Worm (Caenorhabditis elegans): ENCODE results near the gene T23F6.5.
A peak's percentile ranks its signal among the peaks of the same experiment; 100 is the strongest.

T23F6.5 gene

ce11 chrIV:12710996-12711395, 30.3 kb downstream of the T23F6.5 start, which contains the start of gene C27D8.2:
C27D8.2 (plus strand) TSS chrIV:12711217.
- TF ChIP-seq lin-39 (tag; optimal IDR thresholded peaks at IDR 0.05): no peak
- TF ChIP-seq xbp-1 (tag; optimal IDR thresholded peaks at IDR 0.05): no peak
- TF ChIP-seq lsy-2 (tag; optimal IDR thresholded peaks at IDR 0.05): no peak
- peak in 1 of 2 experiments; percentile 13 for TF ChIP-seq lin-35 (GFP tag; optimal IDR thresholded peaks at IDR 0.05)
- TF ChIP-seq grh-1 (GFP tag; IDR thresholded peaks at IDR 0.05): no peak
- TF ChIP-seq ztf-11 (tag; optimal IDR thresholded peaks at IDR 0.05): no peak
- no peak for TF ChIP-seq pax-3 (tag; optimal IDR thresholded peaks at IDR 0.05)
- no peak for TF ChIP-seq zip-4 (GFP tag; optimal IDR thresholded peaks at IDR 0.05)
- TF ChIP-seq efl-1 (optimal IDR thresholded peaks at IDR 0.05): no peak
- peak in 1 of 2 experiments; percentile 41 for TF ChIP-seq efl-1 (GFP tag; optimal IDR thresholded peaks at IDR 0.05 in 1 of 2)
- peak; percentile 27 for TF ChIP-seq nhr-71 (tag; optimal IDR thresholded peaks at IDR 0.05)
- peak; percentile 17 for TF ChIP-seq nhr-90 (tag; optimal IDR thresholded peaks at IDR 0.05; ENCODE audit: poor library complexity)
- no peak for TF ChIP-seq C34B4.2 (tag; optimal IDR thresholded peaks at IDR 0.05)
- peak; percentile 80 for TF ChIP-seq blmp-1 (tag; optimal IDR thresholded peaks at IDR 0.05)
- TF ChIP-seq nhr-19 (GFP tag; conservative IDR thresholded peaks at IDR 0.05): peak; percentile 20; the same call in 1 of the 2 replicates
- TF ChIP-seq elt-3 (tag; optimal IDR thresholded peaks at IDR 0.05): peak in 5 of 6 experiments; percentile 20 to 92 (median 74)
- TF ChIP-seq vab-15 (tag; optimal IDR thresholded peaks at IDR 0.05): no peak
- peak; percentile 19 for TF ChIP-seq snu-23 (GFP tag; optimal IDR thresholded peaks at IDR 0.05)
- peak; percentile 21 for TF ChIP-seq lin-14 (GFP tag; optimal IDR thresholded peaks at IDR 0.05)
- TF ChIP-seq ces-1 (GFP tag; optimal IDR thresholded peaks at IDR 0.05): no peak
- TF ChIP-seq nhr-20 (tag; optimal IDR thresholded peaks at IDR 0.05): peak; percentile 9
- TF ChIP-seq dsc-1 (tag; optimal IDR thresholded peaks at IDR 0.05): no peak

ce11 chrIV:12703811-12704210, 37.5 kb downstream of the T23F6.5 start, which contains the start of gene C27D8.4:
C27D8.4 (plus strand) TSS chrIV:12704111.
- TF ChIP-seq elt-2 (tag; optimal IDR thresholded peaks at IDR 0.05): no peak
- TF ChIP-seq C16A3.4 (tag; optimal IDR thresholded peaks at IDR 0.05): no peak
- no peak for TF ChIP-seq ceh-88 (GFP tag; IDR thresholded peaks at IDR 0.05)
- no peak for TF ChIP-seq nhr-47 (tag; optimal IDR thresholded peaks at IDR 0.05)
- no peak for TF ChIP-seq lsy-2 (tag; optimal IDR thresholded peaks at IDR 0.05)
- no peak for TF ChIP-seq zip-4 (GFP tag; optimal IDR thresholded peaks at IDR 0.05)
- no peak for TF ChIP-seq elt-3 (tag; optimal IDR thresholded peaks at IDR 0.05)
- TF ChIP-seq unc-130 (tag; optimal IDR thresholded peaks at IDR 0.05): no peak
- TF ChIP-seq nhr-84 (tag; optimal IDR thresholded peaks at IDR 0.05): no peak
- no peak for TF ChIP-seq aly-2 (tag; optimal IDR thresholded peaks at IDR 0.05)
- TF ChIP-seq blmp-1 (tag; optimal IDR thresholded peaks at IDR 0.05): no peak
- no peak for TF ChIP-seq mep-1 (tag; optimal IDR thresholded peaks at IDR 0.05)
- TF ChIP-seq isw-1 (GFP tag; IDR thresholded peaks at IDR 0.05): no peak
- no peak for TF ChIP-seq sox-4 (tag; optimal IDR thresholded peaks at IDR 0.05)

DNA sequence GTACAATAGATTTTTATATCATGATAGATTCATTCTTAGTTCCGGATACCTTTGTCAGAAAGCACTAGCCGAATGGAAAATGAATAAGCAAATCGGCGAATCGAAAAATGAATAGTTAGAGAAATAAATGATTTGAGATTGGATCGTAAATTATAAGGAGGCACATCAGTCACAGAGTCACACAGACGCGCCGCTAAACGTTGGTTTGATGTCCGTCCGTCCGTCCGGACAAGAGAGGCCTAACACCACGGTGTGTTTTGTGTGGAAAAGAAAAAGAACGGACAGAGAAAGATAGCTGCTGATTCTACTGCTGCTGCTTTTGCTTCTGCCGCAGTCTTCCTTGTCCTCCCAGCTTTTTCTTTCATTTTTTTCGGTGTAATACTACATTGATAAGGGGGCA, 40.4 kb downstream of the T23F6.5 start:
- TF ChIP-seq lin-14 (GFP tag; optimal IDR thresholded peaks at IDR 0.05) (peak; percentile 39), isw-1 (GFP tag; IDR thresholded peaks at IDR 0.05) (no peak)

ce11 chrIV:12700204-12700603, 41.1 kb downstream of the T23F6.5 start:
- TF ChIP-seq elt-2 (tag; optimal IDR thresholded peaks at IDR 0.05) (peak; percentile 28), zip-4 (GFP tag; optimal IDR thresholded peaks at IDR 0.05) (no peak), nhr-47 (tag; optimal IDR thresholded peaks at IDR 0.05) (no peak), mef-2 (tag; optimal IDR thresholded peaks at IDR 0.05) (no peak), aha-1 (tag; optimal IDR thresholded peaks at IDR 0.05) (no peak)

ce11 chrIV:12698880-12699279, 42.5 kb downstream of the T23F6.5 start:
- TF ChIP-seq mdl-1 (tag; optimal IDR thresholded peaks at IDR 0.05) (no peak), nhr-71 (tag; optimal IDR thresholded peaks at IDR 0.05) (peak; percentile 2), nhr-11 (tag; optimal IDR thresholded peaks at IDR 0.05) (no peak), elt-2 (tag; optimal IDR thresholded peaks at IDR 0.05) (peak; percentile 67)

All from whole organism, L1 larva.